Worm (Caenorhabditis elegans): ENCODE results near the gene F19H6.4.

DNA sequence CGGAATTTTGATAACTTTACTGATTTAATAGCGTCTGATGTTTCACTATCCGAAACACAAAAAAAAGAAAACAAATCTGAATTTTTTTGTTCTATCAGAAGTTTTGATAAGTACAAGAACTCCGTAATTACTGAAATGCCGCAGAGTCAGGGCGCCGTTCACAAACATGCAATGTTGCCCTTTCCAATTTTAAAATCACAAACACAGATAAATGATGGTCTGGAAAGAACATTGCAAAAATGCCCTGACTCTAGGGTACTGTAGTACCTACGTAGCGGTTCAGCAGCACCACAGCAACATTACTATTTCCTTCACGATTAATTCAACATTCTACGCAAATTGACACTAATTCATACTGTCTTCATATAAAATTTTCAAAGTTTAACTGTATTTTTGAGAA is 41.1 kb downstream of the F19H6.4 start:
- TF ChIP-seq fkh-10 (GFP tag; optimal IDR thresholded peaks at IDR 0.05) (no peak), nhr-28 (tag; optimal IDR thresholded peaks at IDR 0.05) (no peak), ama-1 (optimal IDR thresholded peaks at IDR 0.05) (no peak), sup-37 (GFP tag; optimal IDR thresholded peaks at IDR 0.05) (no peak), nhr-11 (tag; optimal IDR thresholded peaks at IDR 0.05) (no peak), mdl-1 (tag; optimal IDR thresholded peaks at IDR 0.05) (no peak)
